Worm (Caenorhabditis elegans) whole organism, late embryonic: ENCODE results near the gene sre-13.

Experiments
- C38D4.7 ChIP-seq: fragments of 200-800 bp; sonication (Bioruptor generic); optimal IDR thresholded peaks from 2 replicates; lab custom pipeline; 2018; ENCODE audit warnings: mild to moderate bottlenecking, missing genetic modification characterization, moderate library complexity, missing compliant biosample characterization
- K02D7.2 ChIP-seq: sonication (generic microtip); optimal IDR thresholded peaks from 2 replicates; lab custom pipeline; 2017; ENCODE audit warnings: mild to moderate bottlenecking, missing genetic modification characterization, missing compliant biosample characterization
- K09A11.1 ChIP-seq: sonication (generic microtip); optimal IDR thresholded peaks from 2 replicates; lab custom pipeline; 2017; ENCODE audit warnings: antibody characterized with exemption, mild to moderate bottlenecking, missing genetic modification characterization, missing compliant biosample characterization; ENCODE audit not compliant: insufficient read depth
- ahr-1 ChIP-seq: sonication (generic microtip); optimal IDR thresholded peaks from 2 replicates; lab custom pipeline; 2016; ENCODE audit warnings: missing genetic modification characterization, missing compliant biosample characterization
- ceh-14 ChIP-seq: sonication (generic microtip); optimal IDR thresholded peaks from 2 replicates; lab custom pipeline; 2016; ENCODE audit warnings: missing genotype, missing genetic modification characterization, missing compliant biosample characterization
- ceh-18 ChIP-seq: sonication (generic microtip); optimal IDR thresholded peaks from 2 replicates; lab custom pipeline; 2016; ENCODE audit warnings: missing genetic modification characterization, missing compliant biosample characterization
- ceh-19 ChIP-seq: fragments of 200-800 bp; sonication (Bioruptor generic); optimal IDR thresholded peaks from 2 replicates; lab custom pipeline; 2018; ENCODE audit warnings: mild to moderate bottlenecking, missing genetic modification characterization, missing compliant biosample characterization
- ceh-22 ChIP-seq: sonication (generic microtip); optimal IDR thresholded peaks from 2 replicates; lab custom pipeline; 2017; ENCODE audit warnings: missing biosample characterization, missing genetic modification characterization
- ceh-34 ChIP-seq: sonication (generic microtip); optimal IDR thresholded peaks from 2 replicates; lab custom pipeline; 2016; ENCODE audit warnings: mild to moderate bottlenecking, missing genetic modification characterization, missing compliant biosample characterization
- ceh-45 ChIP-seq: fragments of 200-800 bp; sonication (Bioruptor generic); IDR thresholded peaks from 2 replicates; pipeline ENCODE4 v1.3.6; 2022; ENCODE audit warnings: missing genetic modification reagents, missing genetic modification characterization, missing compliant biosample characterization
- ceh-6 ChIP-seq: fragments of 200-800 bp; sonication (Bioruptor generic); optimal IDR thresholded peaks from 2 replicates; lab custom pipeline; 2018; ENCODE audit warnings: mild to moderate bottlenecking, missing genetic modification characterization, missing compliant biosample characterization
- ceh-9 ChIP-seq: sonication (generic microtip); optimal IDR thresholded peaks from 2 replicates; lab custom pipeline; 2016; ENCODE audit warnings: mild to moderate bottlenecking, missing genetic modification characterization, inconsistent platforms, missing compliant biosample characterization
- dmd-4 ChIP-seq: sonication (generic microtip); optimal IDR thresholded peaks from 2 replicates; lab custom pipeline; 2016; ENCODE audit warnings: borderline replicate concordance, missing genetic modification characterization, missing compliant biosample characterization
- dve-1 ChIP-seq: sonication (generic microtip); optimal IDR thresholded peaks from 2 replicates; lab custom pipeline; 2017; ENCODE audit warnings: antibody characterized with exemption, mild to moderate bottlenecking, missing genetic modification characterization, missing compliant biosample characterization
- elt-2 ChIP-seq: sonication (generic microtip); optimal IDR thresholded peaks from 2 replicates; lab custom pipeline; 2016; ENCODE audit warnings: missing genetic modification reagents, missing genetic modification characterization, missing compliant biosample characterization
- ets-4 ChIP-seq: sonication (generic microtip); optimal IDR thresholded peaks from 2 replicates; lab custom pipeline; 2016; ENCODE audit warnings: missing genetic modification characterization, missing compliant biosample characterization
- gmeb-2 ChIP-seq: sonication (generic microtip); optimal IDR thresholded peaks from 2 replicates; lab custom pipeline; 2016; ENCODE audit warnings: missing genetic modification characterization, inconsistent platforms, missing compliant biosample characterization
- hlh-30 ChIP-seq: sonication (generic microtip); optimal IDR thresholded peaks from 2 replicates; lab custom pipeline; 2017; ENCODE audit warnings: antibody characterized with exemption, missing genetic modification characterization, missing compliant biosample characterization; ENCODE audit not compliant: insufficient read depth
- lim-6 ChIP-seq: sonication (generic microtip); optimal IDR thresholded peaks from 2 replicates; lab custom pipeline; 2016; ENCODE audit warnings: missing genetic modification characterization, missing compliant biosample characterization
- mec-3 ChIP-seq: sonication (generic microtip); optimal IDR thresholded peaks from 2 replicates; lab custom pipeline; 2016; ENCODE audit warnings: borderline replicate concordance, missing genetic modification characterization, missing compliant biosample characterization
- nhr-11 ChIP-seq: fragments of 150-350 bp; optimal IDR thresholded peaks from 2 replicates; lab custom pipeline; 2014; ENCODE audit warnings: missing biosample characterization, missing genetic modification characterization
- odd-2 ChIP-seq: sonication (generic microtip); optimal IDR thresholded peaks from 2 replicates; lab custom pipeline; 2017; ENCODE audit warnings: antibody characterized with exemption, mild to moderate bottlenecking, missing genetic modification characterization, missing compliant biosample characterization
- pax-1 ChIP-seq: fragments of 150-350 bp; optimal IDR thresholded peaks from 2 replicates; lab custom pipeline; 2014; ENCODE audit warnings: missing biosample characterization, missing genetic modification characterization
- pha-2 ChIP-seq: sonication (generic microtip); optimal IDR thresholded peaks from 2 replicates; lab custom pipeline; 2017; ENCODE audit warnings: mild to moderate bottlenecking, missing genetic modification characterization, missing compliant biosample characterization
- pros-1 ChIP-seq: fragments of 150-350 bp; optimal IDR thresholded peaks from 2 replicates; lab custom pipeline; 2014; ENCODE audit warnings: missing biosample characterization, missing genetic modification reagents, missing genetic modification characterization
- rnt-1 ChIP-seq: sonication (generic microtip); optimal IDR thresholded peaks from 2 replicates; lab custom pipeline; 2016; ENCODE audit warnings: missing genetic modification characterization, missing compliant biosample characterization
- sdc-2 ChIP-seq: sonication (generic microtip); optimal IDR thresholded peaks from 2 replicates; lab custom pipeline; 2016; ENCODE audit warnings: missing genotype, missing genetic modification characterization, missing compliant biosample characterization
- syd-9 ChIP-seq: sonication (generic microtip); optimal IDR thresholded peaks from 2 replicates; lab custom pipeline; 2016; ENCODE audit warnings: mild to moderate bottlenecking, missing genetic modification characterization, moderate library complexity, missing compliant biosample characterization
- tbx-7 ChIP-seq: sonication (generic microtip); optimal IDR thresholded peaks from 2 replicates; lab custom pipeline; 2016; ENCODE audit warnings: missing genotype, missing genetic modification characterization, missing compliant biosample characterization
- unc-3 ChIP-seq, 2 experiments: fragments of 200-800 bp in 1 of 2; sonication (Bioruptor generic) in 1 of 2; sonication (generic microtip) in 1 of 2; conservative IDR thresholded peaks in 1 of 2; optimal IDR thresholded peaks in 1 of 2; 2 replicates each; pipeline versions ENCODE4 v1.3.6 to Lab custom; 2016 to 2022; ENCODE audit warnings: missing compliant biosample characterization in 2 of 2, missing genetic modification characterization in 2 of 2, missing genetic modification reagents in 1 of 2
- unc-42 ChIP-seq: sonication (generic microtip); optimal IDR thresholded peaks from 2 replicates; lab custom pipeline; 2016; ENCODE audit warnings: missing genotype, missing genetic modification characterization, missing compliant biosample characterization
- zip-5 ChIP-seq: sonication (generic microtip); optimal IDR thresholded peaks from 2 replicates; lab custom pipeline; 2016; ENCODE audit warnings: missing genetic modification characterization, missing compliant biosample characterization
- ztf-16 ChIP-seq: sonication (generic microtip); optimal IDR thresholded peaks from 2 replicates; lab custom pipeline; 2017; ENCODE audit warnings: missing genetic modification characterization, missing compliant biosample characterization

The sre-13 gene

DNA sequence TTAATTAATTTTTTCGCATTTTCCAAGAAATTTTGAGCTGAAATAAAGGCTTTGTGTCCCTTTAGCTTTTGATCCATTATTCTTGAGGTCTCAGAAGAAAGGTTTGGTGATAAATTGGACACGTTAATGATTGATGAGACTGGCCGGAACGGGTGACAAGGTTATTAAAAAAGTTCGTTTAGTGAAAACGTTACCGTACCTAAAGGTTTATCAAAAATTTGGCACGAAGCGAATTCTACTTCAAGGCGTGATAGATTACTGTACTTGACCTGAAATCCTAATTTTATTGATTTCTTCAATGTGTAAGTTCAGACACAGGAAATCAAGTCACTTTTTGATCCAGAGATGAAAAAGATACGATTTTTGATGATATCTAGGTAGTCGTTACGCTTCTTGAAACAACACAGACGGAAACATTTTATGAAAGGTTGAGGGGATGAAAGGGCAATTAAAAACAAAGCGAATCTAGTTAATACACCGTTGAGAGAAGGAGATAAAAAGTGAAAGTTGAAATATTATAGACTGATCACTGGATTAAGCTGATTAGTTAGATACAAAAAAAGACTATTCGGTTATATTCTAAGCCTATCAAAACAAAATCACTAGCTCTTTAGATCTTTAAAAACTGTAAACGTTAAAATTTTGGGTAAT, 26.0 kb downstream of the sre-13 start:
- no peak for TF ChIP-seq odd-2
- TF ChIP-seq mec-3 (tag; lab: Kevin White, UChicago), result no peak
- TF ChIP-seq zip-5, result no peak
- no peak for TF ChIP-seq dmd-4 (tag; lab: Kevin White, UChicago)
- no peak for TF ChIP-seq nhr-11 (tag; lab: Kevin White, UChicago)

- TF ChIP-seq sdc-2 (tag; lab: Kevin White, UChicago), result no peak
- TF ChIP-seq lim-6 (tag; lab: Kevin White, UChicago), result no peak
- no peak for TF ChIP-seq ceh-14 (tag; lab: Kevin White, UChicago)
- TF ChIP-seq pha-2 (tag; lab: Kevin White, UChicago), result no peak
- no peak for TF ChIP-seq ahr-1 (tag; lab: Kevin White, UChicago)
- no peak for TF ChIP-seq hlh-30 (tag; lab: Kevin White, UChicago)
- no peak for TF ChIP-seq odd-2
- TF ChIP-seq ceh-34, result no peak
- no peak for TF ChIP-seq ceh-22 (tag; lab: Kevin White, UChicago)
- no peak for TF ChIP-seq ets-4 (tag; lab: Kevin White, UChicago)
- no peak for TF ChIP-seq pax-1 (tag; lab: Kevin White, UChicago)
Observed at ce11 chrII:14609297-14609937, 27.2 kb downstream of the sre-13 start.

ce11 chrII:14608508-14608907, 28.1 kb downstream of the sre-13 start:
- TF ChIP-seq unc-42, result no peak
- no peak for TF ChIP-seq mec-3 (tag; lab: Kevin White, UChicago)
- TF ChIP-seq ceh-19 (GFP tag; lab: Kevin White, UChicago), result no peak
- no peak for TF ChIP-seq tbx-7 (tag; lab: Kevin White, UChicago)
- TF ChIP-seq zip-5, result no peak
- TF ChIP-seq C38D4.7 (GFP tag; lab: Kevin White, UChicago), result no peak
- no peak for TF ChIP-seq dmd-4 (tag; lab: Kevin White, UChicago)
- no peak for TF ChIP-seq K02D7.2 (tag; lab: Kevin White, UChicago)
- TF ChIP-seq syd-9 (tag; lab: Kevin White, UChicago), result no peak
- TF ChIP-seq K09A11.1, result no peak
- TF ChIP-seq odd-2, result no peak
- TF ChIP-seq ceh-45, result no peak
- TF ChIP-seq elt-2, result no peak
- no peak for TF ChIP-seq sdc-2 (tag; lab: Kevin White, UChicago)
- TF ChIP-seq rnt-1 (tag; lab: Kevin White, UChicago), result no peak
- no peak for TF ChIP-seq unc-3 (GFP tag; conservative IDR thresholded peaks at IDR 0.05; lab: Robert Waterston, UW)
- no peak for TF ChIP-seq unc-3 (tag; optimal IDR thresholded peaks at IDR 0.05; lab: Kevin White, UChicago)
- TF ChIP-seq, all 69 proteins: peak for 0

ce11 chrII:14606172-14606571, 30.5 kb downstream of the sre-13 start, which contains the start of gene arl-3:
Gene arl-3 (plus strand): TSS chrII:14606472.
- no peak for TF ChIP-seq gmeb-2 (tag; lab: Kevin White, UChicago)
- TF ChIP-seq pros-1 (tag; lab: Kevin White, UChicago), result no peak
- no peak for TF ChIP-seq sdc-2 (tag; lab: Kevin White, UChicago)
- no peak for TF ChIP-seq ceh-9
- TF ChIP-seq ztf-16 (tag; lab: Kevin White, UChicago), result no peak
- TF ChIP-seq dve-1, result no peak
- TF ChIP-seq unc-42, result no peak
- no peak for TF ChIP-seq ceh-6
- no peak for TF ChIP-seq ceh-18 (tag; lab: Kevin White, UChicago)
- no peak for TF ChIP-seq ahr-1 (tag; lab: Kevin White, UChicago)
